Worm (Caenorhabditis elegans): ENCODE data around the gene plep-1.

DNA sequence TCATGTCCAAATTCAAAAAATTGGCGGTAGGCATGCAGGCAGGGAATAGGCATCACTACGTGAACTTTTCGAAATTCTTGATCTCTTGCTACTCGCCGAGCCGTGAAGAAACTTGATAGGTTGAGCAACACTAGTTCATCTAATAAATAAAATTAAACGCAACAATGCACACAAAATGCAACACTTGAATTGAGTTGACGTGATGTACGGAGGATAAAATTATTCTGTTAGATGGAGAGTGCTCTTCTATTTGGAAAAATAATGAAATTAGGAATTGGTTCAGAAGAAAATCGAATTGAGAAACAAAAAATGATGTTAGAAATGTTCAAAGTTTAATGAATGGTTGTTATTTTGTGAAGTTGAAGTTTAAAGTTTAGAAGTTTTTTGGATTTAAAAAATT lies 35.1 kb downstream of the plep-1 start:
- no peak for TF ChIP-seq D1046.2 (GFP tag; IDR thresholded peaks at IDR 0.05)
- no peak for TF ChIP-seq mep-1 (tag; optimal IDR thresholded peaks at IDR 0.05)
- TF ChIP-seq nhr-10 (tag; optimal IDR thresholded peaks at IDR 0.05): no peak
- no peak for TF ChIP-seq unc-62 (GFP tag; optimal IDR thresholded peaks at IDR 0.05 in 1 of 2)
- no peak for TF ChIP-seq unc-62 (tag; optimal IDR thresholded peaks at IDR 0.05)

Data from whole organism, L4 larva.